Worm (Caenorhabditis elegans) whole organism, L1 larva: Measurements from ENCODE around the gene hpo-28.
A peak's percentile ranks its signal among the peaks of the same experiment; 100 is the strongest.

Experiments
- C16A3.4 ChIP-seq: fragments of 150-350 bp; optimal IDR thresholded peaks from 2 replicates; lab custom pipeline; 2014; ENCODE audit warnings: missing biosample characterization, missing genetic modification characterization
- C34B4.2 ChIP-seq: sonication (generic microtip); optimal IDR thresholded peaks from 2 replicates; lab custom pipeline; 2017; ENCODE audit warnings: mild to moderate bottlenecking, missing genetic modification characterization, missing compliant biosample characterization
- Y116A8C.19 ChIP-seq: sonication (generic microtip); optimal IDR thresholded peaks from 2 replicates; lab custom pipeline; 2016; ENCODE audit warnings: missing compliant biosample characterization, missing genetic modification characterization, borderline replicate concordance
- blmp-1 ChIP-seq: fragments of 150-350 bp; optimal IDR thresholded peaks from 2 replicates; lab custom pipeline; 2014; ENCODE audit warnings: missing biosample characterization, missing genetic modification characterization
- ceh-63 ChIP-seq: fragments of 200-800 bp; sonication (Bioruptor generic); optimal IDR thresholded peaks from 2 replicates; lab custom pipeline; 2018; ENCODE audit warnings: mild to moderate bottlenecking, missing genetic modification characterization, missing compliant biosample characterization
- ceh-8 ChIP-seq: fragments of 200-800 bp; sonication (Bioruptor generic); optimal IDR thresholded peaks from 2 replicates; lab custom pipeline; 2018; ENCODE audit warnings: mild to moderate bottlenecking, missing genetic modification characterization, moderate library complexity, missing compliant biosample characterization
- ceh-82 ChIP-seq, 3 experiments: fragments of 150-350 bp in 1 of 3; sonication (generic microtip) in 2 of 3; optimal IDR thresholded peaks; 2 replicates each; lab custom pipeline; 2014 to 2017; ENCODE audit warnings: missing biosample characterization in 3 of 3, missing genetic modification characterization in 3 of 3
- ceh-90 ChIP-seq: sonication (generic microtip); optimal IDR thresholded peaks from 2 replicates; lab custom pipeline; 2016; ENCODE audit warnings: missing genetic modification characterization, missing compliant biosample characterization
- ces-1 ChIP-seq: fragments of 150-350 bp; optimal IDR thresholded peaks from 2 replicates; lab custom pipeline; 2014; ENCODE audit warnings: missing biosample characterization, missing genetic modification reagents, missing genetic modification characterization
- dpl-1 ChIP-seq, 3 experiments: fragments of 150-350 bp in 2 of 3; sonication (generic microtip) in 1 of 3; optimal IDR thresholded peaks; 2 replicates each; lab custom pipeline; 2014 to 2017; ENCODE audit warnings: missing biosample characterization in 3 of 3, missing genetic modification characterization in 3 of 3, missing genetic modification reagents in 3 of 3
- efl-1 ChIP-seq, 4 experiments: fragments of 150-350 bp; optimal IDR thresholded peaks in 3 of 4; peaks in 1 of 4; 1 replicate in 1 of 4; 2 replicates in 3 of 4; lab custom pipeline; 2014; ENCODE audit warnings: missing biosample characterization in 2 of 4, missing genetic modification characterization in 2 of 4, missing genetic modification reagents in 2 of 4
- egl-13 ChIP-seq: sonication (generic microtip); optimal IDR thresholded peaks from 2 replicates; lab custom pipeline; 2016; ENCODE audit warnings: missing genotype, missing genetic modification reagents, missing genetic modification characterization, missing compliant biosample characterization
- fkh-10 ChIP-seq: sonication (generic microtip); optimal IDR thresholded peaks from 2 replicates; lab custom pipeline; 2017; ENCODE audit warnings: missing biosample characterization, missing genetic modification reagents, missing genetic modification characterization
- fkh-4 ChIP-seq: sonication (generic microtip); optimal IDR thresholded peaks from 2 replicates; lab custom pipeline; 2016; ENCODE audit warnings: missing compliant biosample characterization, missing genetic modification characterization, borderline replicate concordance
- fkh-8 ChIP-seq: sonication (generic microtip); optimal IDR thresholded peaks from 2 replicates; lab custom pipeline; 2016; ENCODE audit warnings: mild to moderate bottlenecking, missing genetic modification characterization, missing compliant biosample characterization
- fos-1 ChIP-seq: fragments of 150-350 bp; optimal IDR thresholded peaks from 2 replicates; lab custom pipeline; 2014; ENCODE audit warnings: missing biosample characterization, missing genetic modification characterization
- hlh-17 ChIP-seq: fragments of 200-800 bp; sonication (Bioruptor generic); optimal IDR thresholded peaks from 2 replicates; lab custom pipeline; 2018; ENCODE audit warnings: missing genetic modification characterization, mild to moderate bottlenecking, missing compliant biosample characterization, moderate library complexity, borderline replicate concordance
- isw-1 ChIP-seq: fragments of 200-800 bp; sonication (Bioruptor generic); IDR thresholded peaks from 2 replicates; pipeline ENCODE4 v1.3.6; 2022; ENCODE audit warnings: missing genetic modification characterization, missing compliant biosample characterization
- lin-13 ChIP-seq: fragments of 150-350 bp; optimal IDR thresholded peaks from 2 replicates; lab custom pipeline; 2014; ENCODE audit warnings: missing biosample characterization, missing genetic modification reagents, missing genetic modification characterization
- lin-14 ChIP-seq: fragments of 200-800 bp; sonication (Bioruptor generic); optimal IDR thresholded peaks from 2 replicates; lab custom pipeline; 2018; ENCODE audit warnings: mild to moderate bottlenecking, missing genetic modification characterization, moderate library complexity, missing compliant biosample characterization
- lin-35 ChIP-seq, 2 experiments: fragments of 150-350 bp; optimal IDR thresholded peaks; 2 replicates each; lab custom pipeline; 2014; ENCODE audit warnings: missing biosample characterization in 2 of 2, missing genetic modification characterization in 2 of 2, missing genetic modification reagents in 2 of 2
- lir-3 ChIP-seq: sonication (generic microtip); optimal IDR thresholded peaks from 2 replicates; lab custom pipeline; 2016; ENCODE audit warnings: mild to moderate bottlenecking, missing genetic modification characterization, moderate library complexity, missing compliant biosample characterization; ENCODE audit not compliant: poor library complexity
- lsy-2 ChIP-seq, 2 experiments: fragments of 150-350 bp; optimal IDR thresholded peaks; 2 replicates each; lab custom pipeline; 2014; ENCODE audit warnings: missing biosample characterization in 2 of 2, missing genetic modification characterization in 2 of 2
- mdl-1 ChIP-seq, 2 experiments: fragments of 150-350 bp; optimal IDR thresholded peaks; 2 replicates each; lab custom pipeline; 2014 to 2017; ENCODE audit warnings: missing biosample characterization in 2 of 2, missing genetic modification characterization in 2 of 2, inconsistent platforms in 1 of 2
- mep-1 ChIP-seq: fragments of 150-350 bp; optimal IDR thresholded peaks from 2 replicates; lab custom pipeline; 2014; ENCODE audit warnings: missing biosample characterization, missing genetic modification characterization
- nhr-19 ChIP-seq: fragments of 200-800 bp; sonication (Bioruptor generic); conservative IDR thresholded peaks from 2 replicates; pipeline ENCODE4 v1.3.6; 2022; ENCODE audit warnings: missing genetic modification characterization, missing compliant biosample characterization
- nhr-20 ChIP-seq: sonication (generic microtip); optimal IDR thresholded peaks from 2 replicates; lab custom pipeline; 2016; ENCODE audit warnings: mild to moderate bottlenecking, missing genetic modification characterization, missing compliant biosample characterization
- nhr-237 ChIP-seq: fragments of 150-350 bp; optimal IDR thresholded peaks from 2 replicates; lab custom pipeline; 2014; ENCODE audit warnings: missing biosample characterization, missing genetic modification characterization
- nhr-47 ChIP-seq: sonication (generic microtip); optimal IDR thresholded peaks from 2 replicates; lab custom pipeline; 2016; ENCODE audit warnings: mild to moderate bottlenecking, missing genetic modification characterization, moderate library complexity, missing compliant biosample characterization
- nhr-71 ChIP-seq: sonication (generic microtip); optimal IDR thresholded peaks from 2 replicates; lab custom pipeline; 2016; ENCODE audit warnings: mild to moderate bottlenecking, missing genetic modification characterization, moderate library complexity, missing compliant biosample characterization
- nhr-76 ChIP-seq: sonication (generic microtip); optimal IDR thresholded peaks from 2 replicates; lab custom pipeline; 2017; ENCODE audit warnings: missing biosample characterization, missing genetic modification characterization
- nhr-77 ChIP-seq: fragments of 150-350 bp; optimal IDR thresholded peaks from 2 replicates; lab custom pipeline; 2014; ENCODE audit warnings: missing biosample characterization, missing genetic modification characterization
- nhr-84 ChIP-seq: sonication (generic microtip); optimal IDR thresholded peaks from 2 replicates; lab custom pipeline; 2017; ENCODE audit warnings: missing biosample characterization, missing genetic modification characterization
- nhr-85 ChIP-seq: sonication (generic microtip); peaks from one replicate; lab custom pipeline; 2016; ENCODE audit warnings: missing genetic modification characterization, inconsistent platforms, missing compliant biosample characterization
- pax-3 ChIP-seq: fragments of 200-800 bp; sonication (Bioruptor generic); optimal IDR thresholded peaks from 2 replicates; lab custom pipeline; 2018; ENCODE audit warnings: mild to moderate bottlenecking, missing genetic modification characterization, moderate library complexity, missing compliant biosample characterization
- pqm-1 ChIP-seq: sonication (generic microtip); optimal IDR thresholded peaks from 3 replicates; lab custom pipeline; 2017; ENCODE audit warnings: missing biosample characterization, missing genetic modification characterization
- rnt-1 ChIP-seq: sonication (generic microtip); optimal IDR thresholded peaks from 2 replicates; lab custom pipeline; 2016; ENCODE audit warnings: mild to moderate bottlenecking, missing genetic modification characterization, moderate library complexity, missing compliant biosample characterization
- skn-1 ChIP-seq: fragments of 150-350 bp; optimal IDR thresholded peaks from 2 replicates; lab custom pipeline; 2014; ENCODE audit warnings: missing biosample characterization, missing genetic modification characterization
- snpc-4 ChIP-seq: fragments of 150-350 bp; optimal IDR thresholded peaks from 2 replicates; lab custom pipeline; 2014; ENCODE audit warnings: missing biosample characterization, missing genetic modification characterization
- snu-23 ChIP-seq: sonication (generic microtip); optimal IDR thresholded peaks from 2 replicates; lab custom pipeline; 2016; ENCODE audit warnings: missing genetic modification characterization, missing compliant biosample characterization
- sup-37 ChIP-seq: fragments of 200-800 bp; sonication (Bioruptor generic); optimal IDR thresholded peaks from 2 replicates; lab custom pipeline; 2018; ENCODE audit warnings: mild to moderate bottlenecking, missing genetic modification characterization, missing compliant biosample characterization
- swsn-7 ChIP-seq: sonication (generic microtip); optimal IDR thresholded peaks from 2 replicates; lab custom pipeline; 2016; ENCODE audit warnings: missing genetic modification characterization, missing compliant biosample characterization
- tbx-2 ChIP-seq: sonication (generic microtip); optimal IDR thresholded peaks from 2 replicates; lab custom pipeline; 2016; ENCODE audit warnings: missing genetic modification characterization, missing compliant biosample characterization
- unc-86 ChIP-seq: sonication (generic microtip); optimal IDR thresholded peaks from 2 replicates; lab custom pipeline; 2016; ENCODE audit warnings: missing genetic modification characterization, missing compliant biosample characterization
- xbp-1 ChIP-seq: sonication (generic microtip); optimal IDR thresholded peaks from 2 replicates; lab custom pipeline; 2016; ENCODE audit warnings: missing genetic modification characterization, missing compliant biosample characterization
- zip-4 ChIP-seq: fragments of 200-800 bp; sonication (Bioruptor generic); optimal IDR thresholded peaks from 2 replicates; lab custom pipeline; 2018; ENCODE audit warnings: mild to moderate bottlenecking, missing genetic modification characterization, moderate library complexity, missing compliant biosample characterization
- ztf-11 ChIP-seq, 2 experiments: sonication (generic microtip); optimal IDR thresholded peaks; 2 replicates each; lab custom pipeline; 2016 to 2017; ENCODE audit warnings: missing genetic modification characterization in 2 of 2, missing biosample characterization in 1 of 2, missing compliant biosample characterization in 1 of 2
- ztf-4 ChIP-seq: fragments of 150-350 bp; optimal IDR thresholded peaks from 2 replicates; lab custom pipeline; 2014; ENCODE audit warnings: missing biosample characterization, missing genetic modification characterization

Gene hpo-28

DNA sequence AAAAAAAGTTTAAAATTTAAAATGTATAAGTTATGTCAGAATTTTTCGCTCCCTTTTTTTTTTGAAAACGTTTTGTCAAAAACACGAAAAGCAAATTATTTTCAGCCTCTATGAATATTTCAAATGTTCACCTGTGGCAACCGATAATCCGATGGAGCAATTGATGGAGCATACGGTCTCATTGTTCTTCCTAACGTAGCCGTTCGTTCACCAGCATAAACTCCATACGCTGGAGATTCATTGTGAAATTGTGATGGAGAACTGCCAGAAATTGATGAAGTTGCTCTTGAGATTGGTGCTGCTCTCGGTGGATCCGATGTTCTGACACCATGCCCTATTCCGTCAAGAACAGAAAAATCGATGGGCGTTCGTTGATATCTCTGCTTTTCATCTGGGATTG lies 17.3 kb downstream of the hpo-28 start:
- TF ChIP-seq pax-3 (tag; lab: Kevin White, UChicago) = no peak
- TF ChIP-seq ceh-90 (tag; lab: Kevin White, UChicago) = no peak
- TF ChIP-seq lir-3 (tag; lab: Kevin White, UChicago) = no peak
- no peak for TF ChIP-seq ceh-8 (GFP tag; lab: Kevin White, UChicago)
- TF ChIP-seq isw-1 (GFP tag; lab: Robert Waterston, UW) = no peak

DNA sequence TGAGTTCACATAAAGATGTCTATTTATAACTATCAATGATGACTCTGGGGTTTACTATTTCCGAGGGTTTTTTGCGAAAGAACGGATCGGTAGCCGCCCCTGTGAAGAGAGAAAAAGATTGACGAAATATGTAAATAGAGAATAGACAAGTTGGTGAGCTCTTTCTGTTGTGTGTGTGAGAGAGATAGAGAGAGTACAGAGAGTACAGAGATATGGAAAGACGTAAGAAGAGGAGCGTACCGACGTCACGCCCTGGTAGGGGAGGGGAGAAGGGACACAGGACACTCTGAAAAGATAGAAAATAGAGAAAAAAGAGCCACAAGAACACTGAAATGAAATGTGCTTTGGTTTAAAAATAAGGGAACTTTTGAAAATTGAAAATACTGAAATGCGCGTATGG lies 20.9 kb downstream of the hpo-28 start:
- TF ChIP-seq nhr-47 = peak; percentile 49
- peak; percentile 64 for TF ChIP-seq nhr-71
- peak in 1 of 2 experiments; percentile 19 for TF ChIP-seq mdl-1 (tag; optimal IDR thresholded peaks at IDR 0.05; lab: Kevin White, UChicago)
- peak; percentile 47 for TF ChIP-seq swsn-7 (tag; lab: Kevin White, UChicago)
- no peak for TF ChIP-seq ceh-90 (tag; lab: Kevin White, UChicago)
- peak in 1 of 3 experiments; percentile 32 for TF ChIP-seq dpl-1 (GFP tag; optimal IDR thresholded peaks at IDR 0.05; lab: Kevin White, UChicago)
- peak; percentile 13 for TF ChIP-seq xbp-1 (tag; lab: Kevin White, UChicago)
- no peak for TF ChIP-seq pqm-1 (tag; lab: Kevin White, UChicago)
- TF ChIP-seq ztf-4 (tag; lab: Kevin White, UChicago) = no peak
- TF ChIP-seq hlh-17 = no peak
- TF ChIP-seq egl-13 (tag; lab: Kevin White, UChicago) = no peak
- TF ChIP-seq unc-86 = peak; percentile 7
- TF ChIP-seq efl-1 (optimal IDR thresholded peaks at IDR 0.05; lab: Kevin White, UChicago) = peak; percentile 29 to 30
- TF ChIP-seq efl-1 (GFP tag; optimal IDR thresholded peaks at IDR 0.05 in 1 of 2; lab: Kevin White, UChicago) = no peak
- peak; percentile 74 for TF ChIP-seq lin-14 (GFP tag; lab: Kevin White, UChicago)
- TF ChIP-seq nhr-84 (tag; lab: Kevin White, UChicago) = no peak
- no peak for TF ChIP-seq sup-37 (GFP tag; lab: Kevin White, UChicago)
- no peak for TF ChIP-seq lin-13 (GFP tag; lab: Kevin White, UChicago)
- TF ChIP-seq Y116A8C.19 (tag; lab: Kevin White, UChicago) = no peak
- TF ChIP-seq blmp-1 (tag; lab: Kevin White, UChicago) = no peak
- no peak for TF ChIP-seq pax-3 (tag; lab: Kevin White, UChicago)
- peak; percentile 33 for TF ChIP-seq fos-1 (tag; lab: Kevin White, UChicago)
- TF ChIP-seq tbx-2 (tag; lab: Kevin White, UChicago) = peak; percentile 42
- TF ChIP-seq fkh-10 (GFP tag; lab: Kevin White, UChicago) = peak; percentile 5
- TF ChIP-seq nhr-237 (tag; lab: Kevin White, UChicago) = no peak
- TF ChIP-seq C34B4.2 = no peak
- peak; percentile 1 for TF ChIP-seq snpc-4 (tag; lab: Kevin White, UChicago)
- peak; percentile 12 for TF ChIP-seq C16A3.4 (tag; lab: Kevin White, UChicago)
- no peak for TF ChIP-seq nhr-76 (tag; lab: Kevin White, UChicago)
- peak; percentile 34 for TF ChIP-seq nhr-20 (tag; lab: Kevin White, UChicago)
- no peak for TF ChIP-seq ceh-63 (GFP tag; lab: Kevin White, UChicago)
- no peak for TF ChIP-seq zip-4 (GFP tag; lab: Kevin White, UChicago)
- TF ChIP-seq snu-23 (GFP tag; lab: Kevin White, UChicago) = peak; percentile 55
- TF ChIP-seq lin-35 (GFP tag; optimal IDR thresholded peaks at IDR 0.05; lab: Kevin White, UChicago) = peak in 1 of 2 experiments; percentile 54
- peak in 1 of 2 experiments; percentile 30 for TF ChIP-seq ztf-11 (tag; optimal IDR thresholded peaks at IDR 0.05; lab: Kevin White, UChicago)
- TF ChIP-seq nhr-85 = no peak
- peak in 2 of 3 experiments; percentile 47 to 64 for TF ChIP-seq ceh-82 (tag; optimal IDR thresholded peaks at IDR 0.05; lab: Kevin White, UChicago)
- peak; percentile 43 for TF ChIP-seq rnt-1 (tag; lab: Kevin White, UChicago)
- TF ChIP-seq skn-1 (tag; lab: Kevin White, UChicago) = peak; percentile 35
- TF ChIP-seq ces-1 = no peak
- 0 out of 2 replicates have a peak, but pooled peaks have one; percentile 7 for TF ChIP-seq isw-1 (GFP tag; lab: Robert Waterston, UW)
- peak; percentile 55 for TF ChIP-seq mep-1 (tag; lab: Kevin White, UChicago)
- peak; percentile 47 for TF ChIP-seq nhr-77 (tag; lab: Kevin White, UChicago)
- TF ChIP-seq nhr-19 = peak; percentile 16
- no peak for TF ChIP-seq fkh-4 (tag; lab: Kevin White, UChicago)
- peak; percentile 22 to 67 for TF ChIP-seq lsy-2 (tag; optimal IDR thresholded peaks at IDR 0.05; lab: Kevin White, UChicago)
- TF ChIP-seq fkh-8 = peak; percentile 41
